Fruit fly (Drosophila melanogaster) Kc167 (cell line): ENCODE data around the gene CG13795.

Experiments
- insv ChIP-seq: fragments of >200 bp; optimal IDR thresholded peaks from 3 replicates; lab custom pipeline; 2018; ENCODE audit warnings: missing external identifiers
- psq ChIP-seq: fragments of >200 bp; optimal IDR thresholded peaks from 2 replicates; lab custom pipeline; 2017; ENCODE audit warnings: missing external identifiers

- no peak for TF ChIP-seq insv
- no peak for TF ChIP-seq psq (lab: Kevin White, UChicago)
These were observed 20.9 kb upstream of the CG13795 start, which contains the start of gene ATPsynGL for dm6 chr2L:7746975-7747374.
